Worm (Caenorhabditis elegans): ENCODE results near the gene R02D5.24.

Gene R02D5.24

DNA sequence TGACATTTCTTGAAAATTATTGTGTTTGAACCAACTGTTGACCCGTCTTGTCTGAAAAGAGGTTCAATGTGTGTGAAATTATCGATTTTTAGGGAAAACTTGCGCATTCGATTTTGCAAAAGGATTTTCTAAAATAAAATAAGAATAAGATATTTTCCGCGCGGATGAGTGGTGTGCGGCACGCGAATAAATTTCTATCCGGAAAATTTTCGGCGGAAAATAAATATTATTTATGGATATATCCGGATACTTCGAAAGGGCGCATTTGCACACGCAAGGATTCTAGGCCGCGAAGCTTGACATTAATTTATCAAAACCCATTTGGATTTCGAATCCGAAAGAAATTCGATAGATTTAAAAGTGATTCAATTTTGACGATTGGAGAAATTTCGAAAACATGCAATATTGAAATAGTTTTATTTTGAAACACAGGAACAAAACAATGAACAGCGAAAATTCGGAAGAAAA, 44.7 kb downstream of the R02D5.24 start, which contains the start of gene rike-1:
Gene rike-1, minus strand, starts transcription at position 51 of the 468 bp plus-strand sequence.
- TF ChIP-seq flt-1 (GFP tag; IDR thresholded peaks at IDR 0.05): no peak
- TF ChIP-seq tab-1 (GFP tag; IDR thresholded peaks at IDR 0.05): no peak
- peak; percentile 3 for TF ChIP-seq cog-1 (tag; optimal IDR thresholded peaks at IDR 0.05)
- TF ChIP-seq klf-2 (GFP tag; conservative IDR thresholded peaks at IDR 0.05): no peak

DNA sequence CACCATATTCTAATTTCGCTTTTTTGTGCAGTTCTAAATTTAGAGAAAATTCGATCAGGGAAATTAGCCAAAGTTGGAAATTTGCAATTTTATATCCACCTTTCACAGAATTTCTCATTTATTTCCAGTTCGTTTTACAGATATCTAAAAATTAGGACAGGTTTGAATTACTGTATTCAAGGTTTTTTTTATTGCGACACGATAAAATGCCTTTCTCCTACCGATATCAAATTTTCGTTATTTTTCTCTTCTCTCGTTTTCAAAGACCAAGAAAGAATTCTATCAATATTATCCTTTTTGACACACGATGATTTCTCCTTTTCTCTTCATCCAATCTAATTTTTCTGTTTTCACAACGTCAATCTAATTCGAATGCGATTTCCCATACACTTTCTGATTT, 45.4 kb downstream of the R02D5.24 start, which contains the start of gene C53A5.13:
Gene C53A5.13, plus strand, starts transcription at position 301 of the 400 bp plus-strand sequence.
- TF ChIP-seq med-1 (GFP tag; optimal IDR thresholded peaks at IDR 0.05; ENCODE audit: insufficient read depth) (no peak), cog-1 (tag; optimal IDR thresholded peaks at IDR 0.05) (no peak), ztf-29 (GFP tag; IDR thresholded peaks at IDR 0.05) (no peak), tab-1 (GFP tag; IDR thresholded peaks at IDR 0.05) (no peak)

DNA sequence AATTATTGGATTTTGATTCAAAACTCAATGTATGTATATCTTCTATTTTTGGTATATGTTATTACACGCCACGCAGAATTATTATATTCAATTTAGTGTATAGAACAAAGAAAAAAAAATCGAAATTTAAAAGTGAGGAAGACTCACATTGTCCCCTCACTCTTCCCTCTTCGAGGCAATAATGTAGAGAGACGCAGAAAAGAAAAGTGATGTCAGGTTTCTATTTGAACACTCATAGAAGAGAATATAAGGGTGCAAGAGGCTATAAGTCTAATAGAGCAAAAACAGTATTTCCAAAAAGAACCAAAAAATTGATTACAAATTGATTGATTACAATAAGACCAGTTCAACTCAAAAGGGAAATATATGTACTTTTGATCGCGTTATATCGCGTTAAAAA, 47.4 kb downstream of the R02D5.24 start:
- TF ChIP-seq flt-1 (GFP tag; IDR thresholded peaks at IDR 0.05) (no peak), med-1 (GFP tag; optimal IDR thresholded peaks at IDR 0.05; ENCODE audit: insufficient read depth) (no peak), ztf-29 (GFP tag; IDR thresholded peaks at IDR 0.05) (no peak), tab-1 (GFP tag; IDR thresholded peaks at IDR 0.05) (no peak), T22C8.4 (GFP tag; IDR thresholded peaks at IDR 0.05) (no peak), ztf-23 (GFP tag; IDR thresholded peaks at IDR 0.05) (no peak)

Data from whole organism, midembryonic.